Fruit fly (Drosophila melanogaster) Kc167 (cell line): ENCODE results near the gene Hira.

ENCODE experiments used
- Myc ChIP-seq: fragments of >200 bp; optimal IDR thresholded peaks from 2 replicates; lab custom pipeline; 2017; ENCODE audit warnings: missing external identifiers
- Sin3A ChIP-seq: fragments of >200 bp; optimal IDR thresholded peaks from 2 replicates; lab custom pipeline; 2018; ENCODE audit warnings: missing external identifiers
- h ChIP-seq: fragments of >200 bp; optimal IDR thresholded peaks from 3 replicates; lab custom pipeline; 2018; ENCODE audit warnings: missing external identifiers
- insv ChIP-seq: fragments of >200 bp; optimal IDR thresholded peaks from 3 replicates; lab custom pipeline; 2018; ENCODE audit warnings: missing external identifiers
- psq ChIP-seq: fragments of >200 bp; optimal IDR thresholded peaks from 2 replicates; lab custom pipeline; 2017; ENCODE audit warnings: missing external identifiers
- ttk ChIP-seq: sonication (Bioruptor generic); optimal IDR thresholded peaks from 2 replicates; lab custom pipeline; 2017; ENCODE audit warnings: missing external identifiers

Gene Hira

DNA sequence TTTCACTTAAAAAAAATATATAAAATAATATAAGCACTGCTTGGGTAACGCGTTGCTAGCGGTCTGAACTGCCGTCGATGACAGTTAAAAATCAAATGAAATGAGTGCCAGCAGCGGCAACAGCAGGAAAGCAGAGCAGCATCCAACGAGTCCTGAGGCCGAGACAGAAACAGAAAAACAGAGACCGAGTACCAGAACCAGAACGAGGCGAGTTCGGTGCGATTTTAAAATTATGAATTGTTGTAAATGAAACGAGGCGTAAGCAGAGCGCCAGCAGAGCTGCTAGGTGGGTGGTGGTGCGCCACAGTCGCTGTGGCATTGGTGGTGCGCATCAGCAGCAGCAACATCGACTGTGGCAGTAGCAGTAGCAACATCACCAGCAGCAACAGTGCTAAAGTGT lies 4.1 kb upstream of the Hira start, which contains the start of gene CG15478:
Gene CG15478, minus strand, starts transcription at position 101 of the 400 bp plus-strand sequence.
- TF ChIP-seq ttk (lab: Kevin White, UChicago) (no peak), psq (lab: Kevin White, UChicago) (no peak), Sin3A (lab: Kevin White, UChicago) (no peak), insv (no peak), Myc (no peak), h (no peak)

DNA sequence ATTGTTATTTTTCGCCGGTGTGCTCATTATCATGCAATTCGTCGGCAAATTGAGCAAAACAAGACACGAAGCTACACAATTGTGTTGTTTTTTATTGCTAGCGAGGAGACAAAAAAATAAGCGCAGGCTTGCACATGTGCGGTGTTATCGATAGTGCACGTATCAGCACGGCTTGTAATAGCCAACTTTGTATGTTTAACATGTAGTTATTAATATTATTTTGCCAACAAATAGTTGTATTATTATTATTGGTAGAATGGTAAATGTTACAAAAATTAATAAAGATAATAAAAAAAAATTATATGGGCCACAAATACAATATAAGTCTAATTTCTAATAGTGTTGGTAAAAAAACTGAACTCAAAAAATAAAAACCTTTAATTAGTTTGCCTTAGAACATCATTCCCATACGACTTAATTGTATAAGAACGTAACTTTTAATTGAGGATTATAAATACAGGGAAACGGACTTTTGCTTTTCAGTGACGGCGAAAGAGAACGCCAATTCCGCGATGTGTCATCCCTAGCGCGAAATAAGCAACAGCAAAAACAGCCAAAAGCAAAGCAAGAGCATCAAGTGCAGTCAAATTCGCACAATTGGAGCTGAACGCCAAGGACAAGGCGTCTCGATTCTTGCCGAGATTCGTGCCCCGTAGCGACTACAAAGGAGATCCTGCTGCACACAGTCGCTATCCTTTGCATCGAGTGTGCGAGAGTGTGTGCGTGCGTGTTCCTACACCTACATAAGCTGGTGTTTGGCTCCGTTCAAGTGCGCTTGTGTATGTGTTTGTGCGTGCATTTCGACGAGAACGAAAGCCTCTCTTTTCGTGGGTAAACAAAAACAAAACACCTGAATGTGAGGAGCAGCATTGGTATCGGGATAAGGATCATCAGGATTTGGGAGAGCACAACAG lies 6.6 kb downstream of the Hira start, which contains the start of the genes NELF-B and CG12155:
Gene NELF-B, minus strand, starts transcription at position 111 of the 914 bp plus-strand sequence.
Gene CG12155, plus strand, starts transcription at position 505 of the 914 bp plus-strand sequence.
- TF ChIP-seq Myc (no peak), h (peak; percentile 20)

- TF ChIP-seq ttk (lab: Kevin White, UChicago) (no peak), psq (lab: Kevin White, UChicago) (peak; percentile 10)
Observed at dm6 chrX:7734131-7734930, 12.4 kb downstream of the Hira start, which contains the start of the genes Pdp and Rab39. TSS of gene Pdp (minus strand) at chrX:7734651. TSS of gene Rab39 (plus strand) at chrX:7734923.

- TF ChIP-seq Sin3A (lab: Kevin White, UChicago), result no peak
- no peak for TF ChIP-seq ttk (lab: Kevin White, UChicago)
- TF ChIP-seq Myc, result no peak
- TF ChIP-seq psq (lab: Kevin White, UChicago), result no peak
- no peak for TF ChIP-seq h
- TF ChIP-seq insv, result no peak
Observed at dm6 chrX:7735262-7735661, 13.3 kb downstream of the Hira start.

dm6 chrX:7736593-7736992 lies 14.7 kb downstream of the Hira start, which contains the start of gene Tom40:
TSS of gene Tom40 (plus strand) at chrX:7736893.
- TF ChIP-seq ttk (lab: Kevin White, UChicago) (no peak), h (no peak), Myc (no peak), psq (lab: Kevin White, UChicago) (no peak)

dm6 chrX:7737156-7737771 lies 15.3 kb downstream of the Hira start:
- no peak for TF ChIP-seq ttk (lab: Kevin White, UChicago)
- TF ChIP-seq psq (lab: Kevin White, UChicago), result no peak
- no peak for TF ChIP-seq insv
- no peak for TF ChIP-seq Myc
- TF ChIP-seq Sin3A (lab: Kevin White, UChicago), result no peak
- no peak for TF ChIP-seq h

dm6 chrX:7744036-7744435 lies 22.1 kb downstream of the Hira start:
- TF ChIP-seq insv, result no peak
- no peak for TF ChIP-seq h

- TF ChIP-seq h (no peak), Sin3A (lab: Kevin White, UChicago) (no peak), psq (lab: Kevin White, UChicago) (no peak), ttk (lab: Kevin White, UChicago) (no peak), Myc (no peak), insv (no peak)
Observed at dm6 chrX:7746342-7746741, 24.4 kb downstream of the Hira start.

- TF ChIP-seq insv, result no peak
- no peak for TF ChIP-seq Myc
- no peak for TF ChIP-seq psq (lab: Kevin White, UChicago)
- no peak for TF ChIP-seq Sin3A (lab: Kevin White, UChicago)
- no peak for TF ChIP-seq h
- TF ChIP-seq ttk (lab: Kevin White, UChicago), result no peak
Observed at dm6 chrX:7764682-7765081, 42.8 kb downstream of the Hira start, which contains the start of gene Ir7a. TSS of gene Ir7a (plus strand) at chrX:7764982.

DNA sequence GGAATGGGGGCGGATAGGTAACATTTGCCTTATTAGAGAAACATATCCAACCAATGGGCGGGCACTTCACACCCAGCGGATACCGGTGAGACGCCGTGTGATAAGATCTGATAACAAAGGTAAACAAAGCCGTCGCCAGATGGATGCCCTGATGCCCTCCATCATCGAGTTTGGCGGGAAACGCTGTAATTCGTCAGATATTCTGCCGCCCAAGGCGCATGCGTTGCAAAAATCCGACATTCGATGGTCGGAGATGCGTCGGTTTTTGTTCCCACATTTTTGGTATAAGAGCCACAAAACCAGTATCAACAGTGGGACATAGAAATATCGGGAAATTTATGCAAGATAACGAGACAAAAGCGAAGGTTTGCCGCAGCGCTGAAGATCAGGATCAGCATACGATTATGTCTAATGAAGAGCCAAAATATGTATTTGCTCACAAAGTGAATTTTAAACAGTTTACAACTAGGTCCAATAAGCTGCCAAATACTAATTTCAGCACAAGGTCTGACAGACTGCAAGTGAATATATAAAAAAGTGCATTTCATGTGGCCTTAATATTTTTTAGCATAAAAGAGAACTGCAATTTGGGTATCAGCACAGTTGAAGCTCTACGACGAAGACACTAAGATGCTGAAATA lies 46.3 kb downstream of the Hira start, which contains the start of gene CG34338:
Gene CG34338, plus strand, starts transcription at position 591 of the 641 bp plus-strand sequence.
- TF ChIP-seq Sin3A (lab: Kevin White, UChicago) (no peak), Myc (no peak), insv (no peak), h (no peak), psq (lab: Kevin White, UChicago) (no peak), ttk (lab: Kevin White, UChicago) (no peak)
